Worm (Caenorhabditis elegans) whole organism, L2 larva: Measurements from ENCODE around the gene C04A11.5.

Experiments used
- F13H6.1 ChIP-seq: sonication (generic microtip); optimal IDR thresholded peaks from 2 replicates; lab custom pipeline; 2016; ENCODE audit warnings: missing genetic modification characterization, missing compliant biosample characterization
- R02D3.7 ChIP-seq: fragments of 150-350 bp; optimal IDR thresholded peaks from 2 replicates; lab custom pipeline; 2014; ENCODE audit warnings: missing biosample characterization, missing genetic modification characterization
- alr-1 ChIP-seq: fragments of 150-350 bp; optimal IDR thresholded peaks from 2 replicates; lab custom pipeline; 2014; ENCODE audit warnings: missing biosample characterization, missing genetic modification characterization
- aly-2 ChIP-seq: fragments of 150-350 bp; optimal IDR thresholded peaks from 2 replicates; lab custom pipeline; 2014; ENCODE audit warnings: missing biosample characterization, missing genetic modification characterization
- ceh-16 ChIP-seq: fragments of 150-350 bp; optimal IDR thresholded peaks from 2 replicates; lab custom pipeline; 2014; ENCODE audit warnings: missing biosample characterization, missing genetic modification characterization
- ceh-82 ChIP-seq: fragments of 150-350 bp; optimal IDR thresholded peaks from 2 replicates; lab custom pipeline; 2014; ENCODE audit warnings: missing biosample characterization, missing genetic modification characterization
- dmd-4 ChIP-seq: sonication (generic microtip); optimal IDR thresholded peaks from 2 replicates; lab custom pipeline; 2017; ENCODE audit warnings: missing biosample characterization, missing genetic modification characterization
- elt-1 ChIP-seq: fragments of 150-350 bp; optimal IDR thresholded peaks from 2 replicates; lab custom pipeline; 2014; ENCODE audit warnings: missing biosample characterization, missing genetic modification characterization
- elt-3 ChIP-seq: sonication (generic microtip); optimal IDR thresholded peaks from 2 replicates; lab custom pipeline; 2017; ENCODE audit warnings: missing biosample characterization, missing genetic modification characterization
- fos-1 ChIP-seq: fragments of 150-350 bp; optimal IDR thresholded peaks from 2 replicates; lab custom pipeline; 2014; ENCODE audit warnings: missing biosample characterization, missing genetic modification characterization
- gmeb-1 ChIP-seq: fragments of 150-350 bp; optimal IDR thresholded peaks from 2 replicates; lab custom pipeline; 2014; ENCODE audit warnings: missing biosample characterization, missing genetic modification characterization
- lin-13 ChIP-seq: fragments of 150-350 bp; optimal IDR thresholded peaks from 2 replicates; lab custom pipeline; 2014; ENCODE audit warnings: missing biosample characterization, missing genetic modification reagents, missing genetic modification characterization
- lin-39 ChIP-seq: fragments of 150-350 bp; optimal IDR thresholded peaks from 2 replicates; lab custom pipeline; 2014; ENCODE audit warnings: missing biosample characterization, missing genetic modification reagents, missing genetic modification characterization
- lsy-2 ChIP-seq, 2 experiments: fragments of 150-350 bp in 1 of 2; sonication (generic microtip) in 1 of 2; optimal IDR thresholded peaks; 2 replicates each; lab custom pipeline; 2014 to 2017; ENCODE audit warnings: missing biosample characterization in 2 of 2, missing genetic modification characterization in 2 of 2
- mab-5 ChIP-seq: fragments of 150-350 bp; optimal IDR thresholded peaks from 2 replicates; lab custom pipeline; 2014; ENCODE audit warnings: missing biosample characterization, missing genetic modification characterization
- mbf-1 ChIP-seq: sonication (generic microtip); optimal IDR thresholded peaks from 2 replicates; lab custom pipeline; 2017; ENCODE audit warnings: missing biosample characterization, missing genetic modification characterization
- nhr-10 ChIP-seq: sonication (generic microtip); optimal IDR thresholded peaks from 2 replicates; lab custom pipeline; 2017; ENCODE audit warnings: missing biosample characterization, missing genetic modification characterization
- nhr-12 ChIP-seq: fragments of 150-350 bp; optimal IDR thresholded peaks from 2 replicates; lab custom pipeline; 2014; ENCODE audit warnings: missing biosample characterization, missing genetic modification characterization
- nhr-129 ChIP-seq: fragments of 150-350 bp; optimal IDR thresholded peaks from 2 replicates; lab custom pipeline; 2014; ENCODE audit warnings: missing biosample characterization, missing genetic modification characterization
- nhr-6 ChIP-seq: fragments of 150-350 bp; optimal IDR thresholded peaks from 2 replicates; lab custom pipeline; 2014; ENCODE audit warnings: missing biosample characterization, missing genetic modification characterization
- peb-1 ChIP-seq: fragments of 150-350 bp; optimal IDR thresholded peaks from 2 replicates; lab custom pipeline; 2014; ENCODE audit warnings: missing biosample characterization, missing genetic modification characterization
- sma-3 ChIP-seq: sonication (generic microtip); optimal IDR thresholded peaks from 2 replicates; lab custom pipeline; 2016; ENCODE audit warnings: missing genetic modification reagents, missing genetic modification characterization, missing compliant biosample characterization
- sma-9 ChIP-seq, 2 experiments: fragments of 150-350 bp in 1 of 2; sonication (generic microtip) in 1 of 2; optimal IDR thresholded peaks; 2 replicates each; lab custom pipeline; 2014 to 2016; ENCODE audit warnings: missing genetic modification characterization in 2 of 2, mild to moderate bottlenecking in 1 of 2, missing biosample characterization in 1 of 2, missing compliant biosample characterization in 1 of 2, missing genetic modification reagents in 1 of 2, moderate library complexity in 1 of 2
- snpc-4 ChIP-seq: fragments of 150-350 bp; optimal IDR thresholded peaks from 2 replicates; lab custom pipeline; 2014; ENCODE audit warnings: missing biosample characterization, missing genetic modification characterization
- unc-39 ChIP-seq: fragments of 150-350 bp; optimal IDR thresholded peaks from 2 replicates; lab custom pipeline; 2014; ENCODE audit warnings: missing biosample characterization, missing genetic modification characterization
- unc-55 ChIP-seq: fragments of 150-350 bp; sonication (generic microtip); optimal IDR thresholded peaks from 3 replicates; lab custom pipeline; 2014; ENCODE audit warnings: missing biosample characterization, missing genetic modification reagents, missing genetic modification characterization
- zag-1 ChIP-seq: fragments of 150-350 bp; optimal IDR thresholded peaks from 2 replicates; lab custom pipeline; 2014; ENCODE audit warnings: missing biosample characterization, missing genetic modification characterization
- ztf-11 ChIP-seq: sonication (generic microtip); optimal IDR thresholded peaks from 2 replicates; lab custom pipeline; 2017; ENCODE audit warnings: missing biosample characterization, missing genetic modification characterization

Gene C04A11.5

ce11 chrX:13712992-13713391 is 48.6 kb downstream of the C04A11.5 start:
- TF ChIP-seq nhr-10 (tag; lab: Kevin White, UChicago) (no peak), sma-9 (GFP tag; optimal IDR thresholded peaks at IDR 0.05; lab: Kevin White, UChicago) (peak; percentile 44), sma-9 (tag; optimal IDR thresholded peaks at IDR 0.05; lab: Kevin White, UChicago) (no peak), nhr-12 (tag; lab: Kevin White, UChicago) (no peak), unc-55 (GFP tag; lab: Kevin White, UChicago) (no peak), ceh-82 (no peak), elt-1 (tag; lab: Kevin White, UChicago) (no peak), mbf-1 (no peak), lin-39 (tag; lab: Kevin White, UChicago) (no peak), nhr-6 (no peak), unc-39 (tag; lab: Kevin White, UChicago) (no peak), alr-1 (tag; lab: Kevin White, UChicago) (no peak), ceh-16 (tag; lab: Kevin White, UChicago) (no peak), ztf-11 (tag; lab: Kevin White, UChicago) (no peak), snpc-4 (tag; lab: Kevin White, UChicago) (no peak), lin-13 (GFP tag; lab: Kevin White, UChicago) (no peak), nhr-129 (tag; lab: Kevin White, UChicago) (peak; percentile 22), lsy-2 (tag; optimal IDR thresholded peaks at IDR 0.05; lab: Kevin White, UChicago) (peak in 1 of 2 experiments; percentile 41), peb-1 (tag; lab: Kevin White, UChicago) (no peak), mab-5 (tag; lab: Kevin White, UChicago) (no peak), R02D3.7 (tag; lab: Kevin White, UChicago) (no peak), elt-3 (tag; lab: Kevin White, UChicago) (no peak), dmd-4 (tag; lab: Kevin White, UChicago) (no peak), F13H6.1 (no peak), aly-2 (tag; lab: Kevin White, UChicago) (no peak), zag-1 (tag; lab: Kevin White, UChicago) (no peak)

- no peak for TF ChIP-seq unc-39 (tag; lab: Kevin White, UChicago)
- TF ChIP-seq ztf-11 (tag; lab: Kevin White, UChicago): no peak
- no peak for TF ChIP-seq zag-1 (tag; lab: Kevin White, UChicago)
- no peak for TF ChIP-seq snpc-4 (tag; lab: Kevin White, UChicago)
- TF ChIP-seq nhr-6: no peak
- TF ChIP-seq F13H6.1: no peak
- TF ChIP-seq lin-13 (GFP tag; lab: Kevin White, UChicago): no peak
Observed at ce11 chrX:13713857-13714256, 49.5 kb downstream of the C04A11.5 start, which contains the start of gene K11E4.1. TSS of gene K11E4.1 (plus strand) at chrX:13714157.

ce11 chrX:13714710-13715109 is 50.3 kb downstream of the C04A11.5 start:
- peak; percentile 12 for TF ChIP-seq gmeb-1 (tag; lab: Kevin White, UChicago)
- TF ChIP-seq nhr-6: no peak
- TF ChIP-seq sma-9 (GFP tag; optimal IDR thresholded peaks at IDR 0.05; lab: Kevin White, UChicago): peak; percentile 17
- TF ChIP-seq sma-9 (tag; optimal IDR thresholded peaks at IDR 0.05; lab: Kevin White, UChicago): no peak
- peak; percentile 2 for TF ChIP-seq fos-1
- peak; percentile 4 for TF ChIP-seq sma-3 (GFP tag; lab: Kevin White, UChicago)
